Worm (Caenorhabditis elegans): ENCODE data around the gene acly-1.

DNA sequence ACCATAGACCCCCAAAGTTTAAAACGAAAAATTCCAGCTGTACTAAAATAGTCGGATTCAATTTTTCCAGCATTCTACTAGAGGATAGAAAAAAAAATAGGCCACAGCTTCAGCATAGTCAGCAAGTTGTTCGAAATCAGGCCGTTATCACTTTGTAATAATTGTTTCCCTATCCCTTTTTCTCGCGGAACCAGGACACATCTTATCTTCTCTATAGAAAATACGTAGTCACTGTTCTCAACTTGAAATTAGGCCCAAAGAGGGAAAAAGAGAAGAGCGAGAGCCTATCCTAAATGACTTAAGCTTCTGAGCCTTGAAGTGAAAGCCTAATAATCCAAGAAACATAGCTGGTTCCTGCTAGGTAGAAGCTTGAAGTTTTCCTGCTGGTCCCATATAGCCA, 33.6 kb upstream of the acly-1 start:
- TF ChIP-seq him-1 (tag; optimal IDR thresholded peaks at IDR 0.05) (no peak), dao-5 (tag; optimal IDR thresholded peaks at IDR 0.05) (no peak), W03F9.2 (tag; optimal IDR thresholded peaks at IDR 0.05) (no peak)
